Worm (Caenorhabditis elegans): ENCODE results near the gene K01A2.5.

DNA sequence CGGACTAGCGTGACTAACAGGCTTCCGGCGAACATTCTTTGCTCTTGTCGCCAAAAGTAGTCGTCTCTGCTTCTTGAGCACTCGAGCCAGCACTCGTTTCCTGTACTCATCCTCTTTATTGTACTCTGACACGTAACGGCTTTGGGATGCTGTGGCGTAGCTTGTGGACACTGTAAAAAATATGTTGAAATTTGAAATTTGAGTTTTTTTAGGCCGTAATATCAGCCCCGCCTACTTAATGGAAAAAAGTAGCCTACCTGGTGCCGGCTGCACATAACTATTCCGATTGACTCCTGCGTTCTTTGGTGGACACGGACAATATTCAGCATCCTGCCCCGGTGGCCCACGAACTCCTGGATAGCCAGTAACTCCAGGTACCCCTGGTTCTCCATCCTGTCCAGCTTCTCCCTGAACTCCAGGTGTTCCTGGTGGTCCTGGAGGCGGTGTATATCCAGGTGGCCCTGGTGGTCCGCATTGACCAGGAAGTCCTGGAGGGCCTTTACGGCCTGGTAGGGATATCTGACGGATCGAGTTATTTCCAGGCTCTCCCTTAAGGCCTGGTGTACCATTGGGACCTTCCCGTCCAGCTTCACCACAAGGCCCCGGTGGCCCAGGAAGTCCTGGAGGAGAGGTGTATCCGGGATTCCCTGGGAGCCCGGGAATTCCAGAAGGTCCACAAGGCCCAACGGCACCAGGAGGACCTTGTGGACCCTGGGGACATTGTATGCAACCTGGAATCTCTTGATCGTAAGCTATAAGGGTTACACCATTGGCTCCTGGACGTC is 3.0 kb downstream of the K01A2.5 start:
- TF ChIP-seq ceh-83 (GFP tag; optimal IDR thresholded peaks at IDR 0.05) (no peak), mab-5 (tag; optimal IDR thresholded peaks at IDR 0.05) (no peak), ztf-11 (tag; optimal IDR thresholded peaks at IDR 0.05) (no peak), lsy-2 (tag; optimal IDR thresholded peaks at IDR 0.05) (no peak)

Data from whole organism, mixed stage, embryonic.